Fruit fly (Drosophila melanogaster): ENCODE results near the gene CG8001.

Gene CG8001

DNA sequence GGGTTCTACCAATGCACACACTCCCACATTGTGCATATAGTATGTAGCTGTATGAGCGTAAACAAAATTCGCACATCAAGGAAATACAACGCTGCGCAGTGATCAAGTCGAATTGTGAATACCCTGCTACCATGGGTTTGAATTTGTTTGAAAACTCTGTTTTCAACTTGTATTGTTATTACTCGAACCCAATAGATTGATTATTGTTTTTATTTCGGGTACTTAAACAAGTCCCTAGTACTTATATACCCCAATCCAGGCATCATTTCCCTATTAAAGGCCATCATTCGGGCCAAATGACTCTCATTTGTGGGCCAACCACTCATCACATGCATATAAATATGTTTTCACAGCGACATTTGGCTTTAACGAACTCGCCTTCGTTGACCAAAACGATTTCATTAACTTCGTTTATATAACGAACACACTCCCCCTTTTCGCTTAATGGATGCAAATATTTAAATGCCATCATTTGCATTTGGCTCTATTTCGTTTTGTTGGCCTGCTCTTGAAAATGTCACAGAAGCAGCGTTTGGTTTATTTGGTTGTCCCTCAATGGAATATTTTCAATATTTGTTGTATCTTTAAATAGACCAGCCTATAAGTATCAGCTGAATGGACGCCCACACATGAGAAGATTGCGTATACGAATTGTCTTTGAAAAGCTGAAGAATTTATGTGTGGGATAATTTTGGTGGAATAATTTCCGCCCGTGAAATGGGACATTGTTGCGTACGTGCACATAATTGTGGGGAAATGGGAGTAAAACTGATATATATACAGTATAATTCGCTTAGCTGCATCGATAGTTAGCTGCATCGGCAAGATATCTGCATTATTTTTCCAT, 15.6 kb upstream of the CG8001 start (continued):
- peak; percentile 55 for TF ChIP-seq chn (GFP tag; optimal IDR thresholded peaks at IDR 0.05)
- peak; percentile 23 for TF ChIP-seq Side (GFP tag; optimal IDR thresholded peaks at IDR 0.05)
- no peak for TF ChIP-seq unc-4 (GFP tag; IDR thresholded peaks at IDR 0.05; ENCODE audit: partially characterized antibody)
- no peak for TF ChIP-seq CG10543 (GFP tag; optimal IDR thresholded peaks at IDR 0.05)
- no peak for TF ChIP-seq Mes4 (GFP tag; optimal IDR thresholded peaks at IDR 0.05)
- peak; percentile 40 for TF ChIP-seq pho (GFP tag; optimal IDR thresholded peaks at IDR 0.05)
- peak; percentile 50 for TF ChIP-seq jing (GFP tag; optimal IDR thresholded peaks at IDR 0.05)
- TF ChIP-seq bcd (GFP tag; optimal IDR thresholded peaks at IDR 0.05) = peak; percentile 56
- peak; percentile 53 for TF ChIP-seq CG8944 (GFP tag; optimal IDR thresholded peaks at IDR 0.05)
- TF ChIP-seq luna (GFP tag; optimal IDR thresholded peaks at IDR 0.05) = no peak
- TF ChIP-seq TFAM (GFP tag; optimal IDR thresholded peaks at IDR 0.05) = no peak
- TF ChIP-seq CG17912 (GFP tag; optimal IDR thresholded peaks at IDR 0.05) = no peak
- TF ChIP-seq dm (GFP tag; optimal IDR thresholded peaks at IDR 0.05) = peak; percentile 23
- peak; percentile 32 for TF ChIP-seq Ssrp (tag; optimal IDR thresholded peaks at IDR 0.05)
- peak; percentile 88 for TF ChIP-seq dysf (GFP tag; IDR thresholded peaks at IDR 0.05)
- TF ChIP-seq nerfin-1 (tag; optimal IDR thresholded peaks at IDR 0.05) = peak; percentile 22
- no peak for TF ChIP-seq CG6254 (GFP tag; optimal IDR thresholded peaks at IDR 0.05)
- TF ChIP-seq CG1792 (GFP tag; optimal IDR thresholded peaks at IDR 0.05) = no peak
- no peak for TF ChIP-seq Sry-β (GFP tag; optimal IDR thresholded peaks at IDR 0.05)
- TF ChIP-seq CG4328 (GFP tag; optimal IDR thresholded peaks at IDR 0.05) = no peak
- TF ChIP-seq PHDP (tag; optimal IDR thresholded peaks at IDR 0.05) = peak; percentile 53
- TF ChIP-seq Lhr (GFP tag; optimal IDR thresholded peaks at IDR 0.05) = no peak
- peak; percentile 25 for TF ChIP-seq p53 (GFP tag; optimal IDR thresholded peaks at IDR 0.05)
- peak; percentile 26 for TF ChIP-seq ATbp (GFP tag; optimal IDR thresholded peaks at IDR 0.05)
- TF ChIP-seq klu (GFP tag; IDR thresholded peaks at IDR 0.05) = 0 out of 2 replicates have a peak, but pooled peaks have one; percentile 55
- TF ChIP-seq br (optimal IDR thresholded peaks at IDR 0.05) = no peak
- TF ChIP-seq knrl (GFP tag; IDR thresholded peaks at IDR 0.05; ENCODE audit: partially characterized antibody) = no peak
- peak; percentile 52 for TF ChIP-seq Drgx (GFP tag; IDR thresholded peaks at IDR 0.05)
- no peak for TF ChIP-seq Max (GFP tag; optimal IDR thresholded peaks at IDR 0.05)
- TF ChIP-seq CG9932 (GFP tag; IDR thresholded peaks at IDR 0.05) = peak; percentile 63
- TF ChIP-seq CG4404 (GFP tag; IDR thresholded peaks at IDR 0.05) = peak; percentile 51; the same call in 1 of the 2 replicates
- no peak for TF ChIP-seq Opbp (GFP tag; IDR thresholded peaks at IDR 0.05; ENCODE audit: partially characterized antibody)
- peak; percentile 74 for TF ChIP-seq CG6689 (GFP tag; IDR thresholded peaks at IDR 0.05)
- TF ChIP-seq wor (GFP tag; IDR thresholded peaks at IDR 0.05) = peak; percentile 40; the same call in 1 of the 2 replicates
- TF ChIP-seq fd64A (GFP tag; optimal IDR thresholded peaks at IDR 0.05) = no peak
- TF ChIP-seq onecut (GFP tag; IDR thresholded peaks at IDR 0.05) = peak; percentile 31; the same call in 1 of the 2 replicates
- TF ChIP-seq CG13894 (tag; optimal IDR thresholded peaks at IDR 0.05) = no peak
- TF ChIP-seq D (optimal IDR thresholded peaks at IDR 0.05) = no peak
- TF ChIP-seq D (GFP tag; optimal IDR thresholded peaks at IDR 0.05) = no peak
- no peak for TF ChIP-seq HmgD (GFP tag; optimal IDR thresholded peaks at IDR 0.05)
- peak; percentile 25 for TF ChIP-seq Asciz (GFP tag; optimal IDR thresholded peaks at IDR 0.05)
- TF ChIP-seq Optix (GFP tag; IDR thresholded peaks at IDR 0.05) = peak; percentile 70
- TF ChIP-seq Deaf1 (tag; optimal IDR thresholded peaks at IDR 0.05) = no peak
- peak in 1 of 2 experiments; percentile 15 for TF ChIP-seq crp (GFP tag; optimal IDR thresholded peaks at IDR 0.05)
- TF ChIP-seq maf-S (GFP tag; optimal IDR thresholded peaks at IDR 0.05) = peak; percentile 48
- TF ChIP-seq Bgb (GFP tag; IDR thresholded peaks at IDR 0.05; ENCODE audit: partially characterized antibody) = no peak
- peak; percentile 78 for TF ChIP-seq Atf6 (GFP tag; IDR thresholded peaks at IDR 0.05)
- peak; percentile 35 for TF ChIP-seq oc (tag; optimal IDR thresholded peaks at IDR 0.05)
- peak; percentile 65; the same call in 1 of the 2 replicates for TF ChIP-seq chm (GFP tag; IDR thresholded peaks at IDR 0.05)
